Fruit fly (Drosophila melanogaster): ENCODE measurements around the gene EMC1.

The EMC1 gene

DNA sequence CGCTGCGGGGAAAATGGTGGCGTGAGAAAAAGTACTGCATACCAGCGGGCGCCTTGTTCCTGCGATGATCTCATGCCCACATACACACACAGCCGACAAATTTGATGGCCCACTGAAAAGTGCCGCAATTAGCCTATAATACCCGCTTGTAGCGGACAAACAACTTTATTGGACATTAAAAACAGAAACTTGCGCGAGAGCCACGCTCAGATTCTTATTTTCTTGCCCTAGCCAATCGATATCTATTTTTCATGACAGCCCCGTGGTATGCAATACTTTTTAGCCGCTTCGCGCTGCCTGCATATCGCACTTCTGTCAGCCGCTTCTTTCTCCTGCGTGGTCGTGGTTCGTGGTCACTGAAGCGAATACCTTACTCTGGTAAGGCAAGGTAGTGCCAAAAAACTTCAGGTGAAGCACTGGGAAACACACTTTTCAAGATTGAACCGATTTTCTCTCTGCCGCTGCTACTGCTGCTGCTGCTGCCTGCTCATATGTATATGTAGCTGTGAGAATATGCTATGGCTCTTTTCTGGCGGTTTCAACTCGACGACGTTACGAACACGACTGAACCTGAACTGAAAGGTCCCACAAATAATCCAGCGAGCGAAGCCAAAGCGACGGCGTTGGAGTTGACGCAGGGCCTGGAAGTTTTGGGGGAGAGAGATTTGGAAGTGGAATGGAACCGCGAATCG lies 20.9 kb downstream of the EMC1 start, which contains the start of gene CG17816 (continued):
- no peak for TF ChIP-seq CG6808 (GFP tag; optimal IDR thresholded peaks at IDR 0.05)
- no peak for TF ChIP-seq CG8319 (GFP tag; optimal IDR thresholded peaks at IDR 0.05)
- no peak for TF ChIP-seq dac (GFP tag; optimal IDR thresholded peaks at IDR 0.05)
- TF ChIP-seq Lpt (GFP tag; optimal IDR thresholded peaks at IDR 0.05), result no peak
- TF ChIP-seq salr (GFP tag; optimal IDR thresholded peaks at IDR 0.05), result no peak
- no peak for TF ChIP-seq dsx (GFP tag; optimal IDR thresholded peaks at IDR 0.05; ENCODE audit: poor library complexity, severe bottlenecking)
- TF ChIP-seq CG10631 (GFP tag; optimal IDR thresholded peaks at IDR 0.05), result no peak
- TF ChIP-seq svp (GFP tag), result peak; percentile 96
- TF ChIP-seq fkh (GFP tag; optimal IDR thresholded peaks at IDR 0.05), result no peak
- TF ChIP-seq fd85E (GFP tag; optimal IDR thresholded peaks at IDR 0.05), result no peak
- TF ChIP-seq Hr38 (GFP tag; optimal IDR thresholded peaks at IDR 0.05), result no peak
- TF ChIP-seq CG1621 (tag; optimal IDR thresholded peaks at IDR 0.05), result no peak
- TF ChIP-seq Sox15 (GFP tag; optimal IDR thresholded peaks at IDR 0.05), result no peak
- peak; percentile 82 for TF ChIP-seq Eip78C (GFP tag)
- no peak for TF ChIP-seq CG11762 (GFP tag; optimal IDR thresholded peaks at IDR 0.05; ENCODE audit: insufficient read depth)
- TF ChIP-seq CG32006 (GFP tag; optimal IDR thresholded peaks at IDR 0.05), result no peak
- TF ChIP-seq Ets21C (GFP tag; optimal IDR thresholded peaks at IDR 0.05), result no peak

DNA sequence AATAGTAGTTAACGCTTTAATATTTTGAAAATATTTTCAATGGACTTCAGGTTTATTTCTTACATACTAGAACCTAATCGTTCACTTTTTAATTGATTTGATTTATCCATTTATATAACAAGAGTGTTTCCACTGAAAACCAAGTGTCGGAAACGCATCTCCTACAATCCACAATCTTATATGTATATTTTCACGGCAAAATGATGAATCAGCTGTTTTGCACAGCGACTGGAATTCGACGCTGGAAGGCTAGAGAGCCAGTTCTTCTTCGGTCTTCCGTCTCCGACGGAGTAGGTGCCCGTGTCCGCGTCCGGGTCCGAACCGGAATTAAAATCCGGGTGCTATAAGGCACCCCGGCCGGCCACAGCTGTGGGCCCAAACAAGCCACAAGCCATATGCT lies 22.7 kb downstream of the EMC1 start:
- TF ChIP-seq Hr39 (GFP tag; optimal IDR thresholded peaks at IDR 0.05) (no peak), Eip78C (GFP tag) (peak; percentile 22)
